Worm (Caenorhabditis elegans): Measurements from ENCODE around the gene agr-1.

DNA sequence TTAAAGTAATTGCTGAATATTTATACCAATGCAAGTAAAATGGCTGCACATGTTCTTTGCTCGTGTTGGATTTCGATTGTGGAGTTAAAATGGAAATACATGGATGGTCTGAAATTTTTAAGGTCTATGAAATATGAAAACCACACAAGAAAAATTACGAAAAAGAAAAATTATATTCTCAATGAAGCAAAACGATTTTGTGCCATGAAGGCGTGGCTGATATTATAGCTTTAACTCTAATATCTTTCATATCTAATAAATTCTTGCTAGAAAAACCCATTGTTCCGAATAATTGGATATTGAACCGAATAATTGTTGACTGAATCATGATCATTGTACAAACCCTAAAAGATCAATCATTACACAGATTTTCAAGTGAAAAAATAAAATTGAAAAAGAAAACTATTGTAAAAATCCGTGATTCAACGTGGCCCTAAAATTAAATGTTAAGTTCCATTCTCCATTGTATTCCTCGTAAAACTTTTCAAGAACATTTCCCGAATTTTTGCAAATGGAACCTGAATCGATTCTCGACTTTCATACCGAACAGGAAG is 20.2 kb downstream of the agr-1 start, which contains the start of the genes srx-95 and fis-1:
- TF ChIP-seq egl-27 (tag; optimal IDR thresholded peaks at IDR 0.05): no peak
- TF ChIP-seq pha-4 (tag; optimal IDR thresholded peaks at IDR 0.05): no peak
- TF ChIP-seq ztf-11 (tag; optimal IDR thresholded peaks at IDR 0.05): no peak
- no peak for TF ChIP-seq mdl-1 (tag; optimal IDR thresholded peaks at IDR 0.05)
- no peak for TF ChIP-seq aly-2 (tag; optimal IDR thresholded peaks at IDR 0.05)
- TF ChIP-seq lin-15B (tag; optimal IDR thresholded peaks at IDR 0.05): no peak
- TF ChIP-seq sea-2 (GFP tag; optimal IDR thresholded peaks at IDR 0.05): no peak
- no peak for TF ChIP-seq nhr-76 (tag; optimal IDR thresholded peaks at IDR 0.05)
- no peak for TF ChIP-seq fkh-10 (GFP tag; optimal IDR thresholded peaks at IDR 0.05)

Data from whole organism, L3 larva.